Fruit fly (Drosophila melanogaster): Measurements from ENCODE around the gene Taf13.

Gene Taf13

DNA sequence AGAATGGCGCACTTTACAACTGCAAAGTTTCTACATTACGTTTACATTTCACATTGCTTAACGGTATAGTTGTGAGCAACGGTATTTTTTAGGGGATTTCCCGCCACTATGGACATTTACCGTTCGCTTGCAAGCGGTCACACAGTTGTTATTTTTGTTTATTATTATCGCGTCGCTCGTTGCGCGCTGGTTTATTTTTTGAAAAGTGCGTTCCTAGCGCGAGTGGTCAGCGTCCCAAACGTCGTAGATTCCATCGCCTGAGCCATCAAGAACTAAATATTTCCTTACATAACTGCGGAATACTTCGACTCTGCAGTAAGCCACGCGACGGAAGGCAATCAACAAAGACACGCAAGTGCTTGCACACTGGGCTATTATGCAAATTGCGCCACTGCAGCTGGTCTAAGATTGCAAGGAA is 27.4 kb downstream of the Taf13 start, which contains the start of gene bwa (continued):
- peak; percentile 10 for TF ChIP-seq CG11723 (GFP tag; optimal IDR thresholded peaks at IDR 0.05)
- no peak for TF ChIP-seq CG31388 (GFP tag; optimal IDR thresholded peaks at IDR 0.05)
- TF ChIP-seq H2.0 (GFP tag; IDR thresholded peaks at IDR 0.05): no peak
- peak; percentile 59 for TF ChIP-seq sens (GFP tag)
- no peak for TF ChIP-seq CG7556 (GFP tag; optimal IDR thresholded peaks at IDR 0.05)
- TF ChIP-seq nerfin-2 (GFP tag; IDR thresholded peaks at IDR 0.05; ENCODE audit: partially characterized antibody): no peak; the same call in 1 of the 2 replicates
- TF ChIP-seq z (GFP tag; IDR thresholded peaks at IDR 0.05): no peak
- TF ChIP-seq dmrt11E (tag; optimal IDR thresholded peaks at IDR 0.05): no peak
- TF ChIP-seq cas (GFP tag; IDR thresholded peaks at IDR 0.05): no peak
- TF ChIP-seq eyg (GFP tag; optimal IDR thresholded peaks at IDR 0.05): no peak
- TF ChIP-seq lbe (GFP tag; optimal IDR thresholded peaks at IDR 0.05): no peak
- TF ChIP-seq crp (GFP tag; optimal IDR thresholded peaks at IDR 0.05): peak in 1 of 2 experiments; percentile 12
- TF ChIP-seq chinmo (GFP tag; IDR thresholded peaks at IDR 0.05; ENCODE audit: partially characterized antibody): 0 out of 4 replicates have a peak, but pooled peaks have one; percentile 45
- no peak for TF ChIP-seq Nf-YC (tag; optimal IDR thresholded peaks at IDR 0.05)
- no peak for TF ChIP-seq hb (GFP tag; IDR thresholded peaks at IDR 0.05; ENCODE audit: partially characterized antibody)
- peak; percentile 35 for TF ChIP-seq CG13624 (GFP tag; optimal IDR thresholded peaks at IDR 0.05)
- no peak for TF ChIP-seq CG6175 (GFP tag; IDR thresholded peaks at IDR 0.05)
- TF ChIP-seq Aef1 (GFP tag; IDR thresholded peaks at IDR 0.05): peak; percentile 35; the same call in 2 of the 3 replicates
- peak; percentile 46 for TF ChIP-seq HmgD (GFP tag; optimal IDR thresholded peaks at IDR 0.05)
- peak; percentile 28 for TF ChIP-seq YL-1 (GFP tag; optimal IDR thresholded peaks at IDR 0.05)
- no peak for TF ChIP-seq CG18262 (tag; optimal IDR thresholded peaks at IDR 0.05)
- peak; percentile 44 for TF ChIP-seq BEAF-32 (GFP tag; optimal IDR thresholded peaks at IDR 0.05)
- TF ChIP-seq CG6654 (GFP tag; optimal IDR thresholded peaks at IDR 0.05): no peak
- TF ChIP-seq CG9797 (GFP tag; optimal IDR thresholded peaks at IDR 0.05): peak; percentile 88
- peak; percentile 27 for TF ChIP-seq Sry-δ (GFP tag; optimal IDR thresholded peaks at IDR 0.05)
- TF ChIP-seq Dfd (GFP tag; optimal IDR thresholded peaks at IDR 0.05): no peak
- no peak for TF ChIP-seq Bdp1 (GFP tag; optimal IDR thresholded peaks at IDR 0.05)
- TF ChIP-seq corto (GFP tag; optimal IDR thresholded peaks at IDR 0.05): no peak
- no peak for TF ChIP-seq CG17802 (tag; optimal IDR thresholded peaks at IDR 0.05)
- TF ChIP-seq Dll (GFP tag; IDR thresholded peaks at IDR 0.05; ENCODE audit: partially characterized antibody): peak; percentile 16; the same call in 1 of the 4 replicates
- TF ChIP-seq CG32772 (GFP tag; IDR thresholded peaks at IDR 0.05): no peak
- TF ChIP-seq CoRest (tag; optimal IDR thresholded peaks at IDR 0.05): peak; percentile 78
- TF ChIP-seq CG11695 (GFP tag; IDR thresholded peaks at IDR 0.05): no peak
- no peak for TF ChIP-seq CG2202 (tag; optimal IDR thresholded peaks at IDR 0.05)
- TF ChIP-seq gcm2 (GFP tag; optimal IDR thresholded peaks at IDR 0.05): no peak
- TF ChIP-seq CG4854 (GFP tag; optimal IDR thresholded peaks at IDR 0.05): no peak
- TF ChIP-seq pzg (GFP tag; optimal IDR thresholded peaks at IDR 0.05): peak; percentile 87
- TF ChIP-seq CG32767 (GFP tag; IDR thresholded peaks at IDR 0.05): no peak
- TF ChIP-seq Ravus (GFP tag; IDR thresholded peaks at IDR 0.05): no peak
- no peak for TF ChIP-seq Deaf1 (tag; optimal IDR thresholded peaks at IDR 0.05)
- no peak for TF ChIP-seq CG34224 (GFP tag; IDR thresholded peaks at IDR 0.05; ENCODE audit: partially characterized antibody)
- TF ChIP-seq trh (GFP tag; optimal IDR thresholded peaks at IDR 0.05): no peak
- peak; percentile 39; the same call in 1 of the 3 replicates for TF ChIP-seq Opbp (GFP tag; IDR thresholded peaks at IDR 0.05; ENCODE audit: partially characterized antibody)
- 0 out of 3 replicates have a peak, but pooled peaks have one; percentile 16 for TF ChIP-seq ci (GFP tag; IDR thresholded peaks at IDR 0.05)
- TF ChIP-seq CG8924 (tag; optimal IDR thresholded peaks at IDR 0.05): peak; percentile 32
- TF ChIP-seq Camta (GFP tag; optimal IDR thresholded peaks at IDR 0.05): no peak
- TF ChIP-seq CG30403 (GFP tag; optimal IDR thresholded peaks at IDR 0.05): no peak
- TF ChIP-seq pnt (GFP tag; optimal IDR thresholded peaks at IDR 0.05): no peak
- TF ChIP-seq CG4730 (GFP tag; IDR thresholded peaks at IDR 0.05): no peak
- TF ChIP-seq CG3995 (GFP tag; optimal IDR thresholded peaks at IDR 0.05): no peak
- TF ChIP-seq CG3281 (GFP tag; optimal IDR thresholded peaks at IDR 0.05): peak; percentile 10
